Fruit fly (Drosophila melanogaster) S2 (cell line): ENCODE data around the gene mip130.

Experiments
- CG8478 ChIP-seq: fragments of >200 bp; optimal IDR thresholded peaks from 2 replicates; lab custom pipeline; 2018
- CTCF ChIP-seq, 2 experiments: fragments of >200 bp; optimal IDR thresholded peaks; 2 replicates each; lab custom pipeline; 2018

dm6 chrX:1951391-1952066 lies 43.5 kb downstream of the mip130 start:
- TF ChIP-seq CG8478 (lab: Kevin White, UChicago) (no peak), CTCF (optimal IDR thresholded peaks at IDR 0.05; lab: Kevin White, UChicago) (no peak)
